Fruit fly (Drosophila melanogaster) whole organism, embryonic: Measurements from ENCODE around the gene CG15643.

Experiments used
- CG12236 ChIP-seq: fragments of 200-800 bp; sonication (Bioruptor generic); optimal IDR thresholded peaks from 2 replicates; lab custom pipeline; 2016; ENCODE audit warnings: missing biosample characterization, missing genetic modification characterization
- CG13424 ChIP-seq: fragments of 200-800 bp; sonication (Bioruptor generic); optimal IDR thresholded peaks from 2 replicates; lab custom pipeline; 2019; ENCODE audit warnings: missing biosample characterization, mild to moderate bottlenecking, missing genetic modification characterization, moderate library complexity
- CG13775 ChIP-seq: fragments of 200-800 bp; sonication (Bioruptor generic); optimal IDR thresholded peaks from 3 replicates; lab custom pipeline; 2017; ENCODE audit warnings: missing biosample characterization, mild to moderate bottlenecking, missing genetic modification characterization
- CG14667 ChIP-seq: fragments of 200-800 bp; sonication (Bioruptor generic); IDR thresholded peaks from 2 replicates; pipeline ENCODE4 v1.3.6; 2022; ENCODE audit warnings: missing biosample characterization, missing genetic modification characterization
- CG15011 ChIP-seq: fragments of 200-800 bp; sonication (Bioruptor generic); optimal IDR thresholded peaks from 3 replicates; lab custom pipeline; 2018; ENCODE audit warnings: missing biosample characterization, mild to moderate bottlenecking, missing genetic modification characterization
- CG1603 ChIP-seq: fragments of 200-800 bp; sonication (Bioruptor generic); optimal IDR thresholded peaks from 2 replicates; lab custom pipeline; 2019; ENCODE audit warnings: missing biosample characterization, mild to moderate bottlenecking, missing genetic modification characterization, moderate library complexity
- CG16815 ChIP-seq: fragments of 200-800 bp; sonication (Bioruptor generic); optimal IDR thresholded peaks from 3 replicates; lab custom pipeline; 2017; ENCODE audit warnings: missing biosample characterization, mild to moderate bottlenecking, missing genetic modification characterization
- CG17568 ChIP-seq: fragments of 200-800 bp; sonication (Bioruptor generic); optimal IDR thresholded peaks from 2 replicates; lab custom pipeline; 2018; ENCODE audit warnings: missing biosample characterization, mild to moderate bottlenecking, missing genetic modification characterization, moderate library complexity
- CG17802 ChIP-seq: fragments of 200-800 bp; sonication (Bioruptor generic); optimal IDR thresholded peaks from 2 replicates; lab custom pipeline; 2018; ENCODE audit warnings: missing biosample characterization, mild to moderate bottlenecking, missing genetic modification characterization, moderate library complexity
- CG18262 ChIP-seq: fragments of 200-800 bp; optimal IDR thresholded peaks from 3 replicates; lab custom pipeline; 2019; ENCODE audit warnings: missing biosample characterization, mild to moderate bottlenecking, missing genetic modification characterization, moderate library complexity
- CG18619 ChIP-seq: fragments of 200-800 bp; sonication (Bioruptor generic); optimal IDR thresholded peaks from 3 replicates; lab custom pipeline; 2017; ENCODE audit warnings: missing biosample characterization, mild to moderate bottlenecking, missing genetic modification characterization
- CG31224 ChIP-seq: fragments of 200-800 bp; sonication (Bioruptor generic); IDR thresholded peaks from 2 replicates; pipeline ENCODE4 v1.3.6; 2022; ENCODE audit warnings: missing biosample characterization, missing genetic modification characterization
- CG31365 ChIP-seq: fragments of 200-800 bp; sonication (Bioruptor generic); optimal IDR thresholded peaks from 2 replicates; lab custom pipeline; 2018; ENCODE audit warnings: missing biosample characterization, mild to moderate bottlenecking, missing genetic modification characterization
- CG34422 ChIP-seq: fragments of 200-800 bp; sonication (Bioruptor generic); IDR thresholded peaks from 3 replicates; pipeline ENCODE4 v1.3.6; 2022; ENCODE audit warnings: missing biosample characterization, missing genetic modification characterization
- CG43689 ChIP-seq: fragments of 200-800 bp; sonication (Bioruptor generic); IDR thresholded peaks from 2 replicates; pipeline ENCODE4 v1.3.6; 2022; ENCODE audit warnings: missing biosample characterization, missing genetic modification characterization
- CG8765 ChIP-seq: fragments of 200-800 bp; sonication (Bioruptor generic); IDR thresholded peaks from 2 replicates; pipeline ENCODE4 v1.3.6; 2022; ENCODE audit warnings: missing biosample characterization, missing genetic modification characterization
- CTCF ChIP-seq: fragments of 200-800 bp; sonication (Bioruptor generic); optimal IDR thresholded peaks from 2 replicates; lab custom pipeline; 2017; ENCODE audit warnings: missing biosample characterization, mild to moderate bottlenecking, missing genetic modification characterization, moderate library complexity
- D19B ChIP-seq: fragments of 200-800 bp; sonication (Bioruptor generic); optimal IDR thresholded peaks from 2 replicates; lab custom pipeline; 2017; ENCODE audit warnings: missing biosample characterization, mild to moderate bottlenecking, missing genetic modification characterization
- E2f1 ChIP-seq: fragments of 200-800 bp; sonication (Bioruptor generic); IDR thresholded peaks from 2 replicates; pipeline ENCODE4 v1.3.6; 2022; ENCODE audit warnings: missing biosample characterization, missing genetic modification characterization
- ERR ChIP-seq: fragments of 200-800 bp; sonication (Bioruptor generic); optimal IDR thresholded peaks from 2 replicates; lab custom pipeline; 2016; ENCODE audit warnings: missing biosample characterization, missing genetic modification characterization
- Gug ChIP-seq: fragments of 200-800 bp; sonication (Bioruptor generic); IDR thresholded peaks from 4 replicates; pipeline ENCODE4 v1.3.6; 2022; ENCODE audit warnings: missing biosample characterization, missing genetic modification characterization
- Hr78 ChIP-seq, 2 experiments: fragments of 200-800 bp in 1 of 2; fragments of >200 bp in 1 of 2; sonication (Bioruptor generic) in 1 of 2; optimal IDR thresholded peaks; 2 replicates each; lab custom pipeline; 2017 to 2019; ENCODE audit warnings: missing biosample characterization in 2 of 2, missing genetic modification characterization in 2 of 2, mild to moderate bottlenecking in 1 of 2, moderate library complexity in 1 of 2
- MTF-1 ChIP-seq: fragments of 200-800 bp; sonication (Bioruptor generic); optimal IDR thresholded peaks from 2 replicates; lab custom pipeline; 2018; ENCODE audit warnings: missing biosample characterization, mild to moderate bottlenecking, missing genetic modification characterization, borderline replicate concordance
- NC2β ChIP-seq: fragments of 200-800 bp; sonication (Bioruptor generic); optimal IDR thresholded peaks from 2 replicates; lab custom pipeline; 2016; ENCODE audit warnings: missing biosample characterization, missing genetic modification characterization
- Ssrp ChIP-seq: fragments of 200-800 bp; sonication (Bioruptor generic); optimal IDR thresholded peaks from 2 replicates; lab custom pipeline; 2018; ENCODE audit warnings: missing biosample characterization, mild to moderate bottlenecking, missing genetic modification characterization, moderate library complexity
- az2 ChIP-seq: fragments of 200-800 bp; sonication (Bioruptor generic); optimal IDR thresholded peaks from 3 replicates; lab custom pipeline; 2016; ENCODE audit warnings: missing biosample characterization, missing genetic modification characterization
- bcd ChIP-seq: fragments of 200-800 bp; sonication (Bioruptor generic); optimal IDR thresholded peaks from 2 replicates; lab custom pipeline; 2017; ENCODE audit warnings: missing biosample characterization, mild to moderate bottlenecking, missing genetic modification characterization
- bsh ChIP-seq, 2 experiments: fragments of 200-800 bp; sonication (Bioruptor generic); optimal IDR thresholded peaks; 2 replicates each; lab custom pipeline; 2017 to 2018; ENCODE audit warnings: mild to moderate bottlenecking in 2 of 2, missing biosample characterization in 2 of 2, missing genetic modification characterization in 2 of 2, moderate library complexity in 1 of 2
- cad ChIP-seq: fragments of >200 bp; optimal IDR thresholded peaks from 2 replicates; lab custom pipeline; 2017; ENCODE audit warnings: missing biosample characterization, missing genetic modification characterization
- cas ChIP-seq: fragments of 200-800 bp; sonication (Bioruptor generic); IDR thresholded peaks from 2 replicates; pipeline ENCODE4 v1.3.6; 2022; ENCODE audit warnings: missing biosample characterization, missing genetic modification characterization
- cg ChIP-seq: fragments of 200-800 bp; sonication (Bioruptor generic); optimal IDR thresholded peaks from 3 replicates; lab custom pipeline; 2019; ENCODE audit warnings: missing biosample characterization, mild to moderate bottlenecking, missing genetic modification characterization, moderate library complexity
- chinmo ChIP-seq: fragments of 200-800 bp; sonication (Bioruptor generic); IDR thresholded peaks from 4 replicates; pipeline ENCODE4 v1.3.6; 2022; ENCODE audit warnings: missing biosample characterization, missing genetic modification characterization; ENCODE audit not compliant: partially characterized antibody
- dmrt11E ChIP-seq: fragments of 200-800 bp; sonication (Bioruptor generic); optimal IDR thresholded peaks from 3 replicates; lab custom pipeline; 2018; ENCODE audit warnings: missing biosample characterization, mild to moderate bottlenecking, missing genetic modification characterization, moderate library complexity
- eve ChIP-seq, 2 experiments: fragments of >200 bp; optimal IDR thresholded peaks; 2 replicates each; lab custom pipeline; 2017; ENCODE audit warnings: missing biosample characterization in 2 of 2, missing genetic modification characterization in 2 of 2
- fru ChIP-seq: fragments of >200 bp; optimal IDR thresholded peaks from 2 replicates; lab custom pipeline; 2017
- gce ChIP-seq: fragments of 200-800 bp; sonication (Bioruptor generic); IDR thresholded peaks from 3 replicates; pipeline ENCODE4 v1.3.6; 2022; ENCODE audit warnings: missing biosample characterization, missing genetic modification characterization
- grn ChIP-seq: fragments of 200-800 bp; sonication (Bioruptor generic); optimal IDR thresholded peaks from 3 replicates; lab custom pipeline; 2017; ENCODE audit warnings: missing biosample characterization, missing genetic modification characterization
- hbn ChIP-seq: fragments of 200-800 bp; sonication (Bioruptor generic); IDR thresholded peaks from 2 replicates; pipeline ENCODE4 v1.3.6; 2022; ENCODE audit warnings: missing biosample characterization, missing genetic modification characterization; ENCODE audit not compliant: partially characterized antibody
- jigr1 ChIP-seq: fragments of 200-800 bp; sonication (Bioruptor generic); IDR thresholded peaks from 3 replicates; pipeline ENCODE4 v1.3.6; 2022; ENCODE audit warnings: missing biosample characterization, missing genetic modification characterization
- lilli ChIP-seq: fragments of 200-800 bp; sonication (Bioruptor generic); optimal IDR thresholded peaks from 3 replicates; lab custom pipeline; 2016; ENCODE audit warnings: missing biosample characterization, missing genetic modification characterization
- nmo ChIP-seq: fragments of 200-800 bp; sonication (Bioruptor generic); optimal IDR thresholded peaks from 2 replicates; lab custom pipeline; 2018; ENCODE audit warnings: missing biosample characterization, mild to moderate bottlenecking, missing genetic modification characterization, moderate library complexity
- odd ChIP-seq: fragments of 200-800 bp; sonication (Bioruptor generic); optimal IDR thresholded peaks from 2 replicates; lab custom pipeline; 2017; ENCODE audit warnings: missing biosample characterization, mild to moderate bottlenecking, missing genetic modification characterization
- pfk ChIP-seq: fragments of 200-800 bp; sonication (Bioruptor generic); optimal IDR thresholded peaks from 2 replicates; lab custom pipeline; 2018; ENCODE audit warnings: missing biosample characterization, mild to moderate bottlenecking, missing genetic modification characterization, moderate library complexity
- pros ChIP-seq: fragments of 200-800 bp; sonication (Bioruptor generic); optimal IDR thresholded peaks from 3 replicates; lab custom pipeline; 2019; ENCODE audit warnings: missing biosample characterization, mild to moderate bottlenecking, missing genetic modification characterization, moderate library complexity
- pzg ChIP-seq: fragments of 200-800 bp; sonication (Bioruptor generic); optimal IDR thresholded peaks from 3 replicates; lab custom pipeline; 2018; ENCODE audit warnings: missing biosample characterization, mild to moderate bottlenecking, missing genetic modification characterization, moderate library complexity
- rib ChIP-seq: fragments of 200-800 bp; sonication (Bioruptor generic); IDR thresholded peaks from 2 replicates; pipeline ENCODE4 v1.3.6; 2022; ENCODE audit warnings: missing biosample characterization, missing genetic modification characterization
- ro ChIP-seq: fragments of 200-800 bp; sonication (Bioruptor generic); IDR thresholded peaks from 2 replicates; pipeline ENCODE4 v1.3.6; 2022; ENCODE audit warnings: missing biosample characterization, missing genetic modification characterization
- trem ChIP-seq: fragments of 200-800 bp; optimal IDR thresholded peaks from 3 replicates; lab custom pipeline; 2019; ENCODE audit warnings: missing biosample characterization, mild to moderate bottlenecking, missing genetic modification characterization, moderate library complexity
- trh ChIP-seq: fragments of 200-800 bp; sonication (Bioruptor generic); optimal IDR thresholded peaks from 2 replicates; lab custom pipeline; 2016; ENCODE audit warnings: missing biosample characterization, missing genetic modification characterization
- wek ChIP-seq: fragments of 200-800 bp; sonication (Bioruptor generic); optimal IDR thresholded peaks from 3 replicates; lab custom pipeline; 2018; ENCODE audit warnings: missing biosample characterization, mild to moderate bottlenecking, missing genetic modification characterization, moderate library complexity
- zf30C ChIP-seq: fragments of 200-800 bp; sonication (Bioruptor generic); optimal IDR thresholded peaks from 3 replicates; lab custom pipeline; 2018; ENCODE audit warnings: missing biosample characterization, mild to moderate bottlenecking, missing genetic modification characterization

The CG15643 gene

DNA sequence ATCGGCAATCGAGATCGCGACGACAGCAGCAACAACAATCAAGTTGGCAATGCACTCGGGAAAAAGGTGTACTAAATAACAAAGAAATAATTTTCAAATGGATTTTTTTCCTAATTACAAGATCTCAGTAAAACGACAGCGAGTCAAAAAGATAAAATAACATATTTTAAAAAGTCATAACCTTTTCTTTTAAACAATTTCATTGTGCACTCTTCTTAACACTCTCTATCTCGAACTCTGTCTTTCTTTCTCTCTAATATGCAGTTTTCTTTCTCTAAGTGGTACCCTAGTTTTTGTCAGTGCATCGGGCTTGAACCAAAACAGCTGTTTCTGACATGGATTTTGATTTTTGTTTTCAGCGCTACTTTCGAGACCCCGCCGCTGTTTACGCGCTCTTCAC is 22.9 kb downstream of the CG15643 start (continued):
- TF ChIP-seq pfk (GFP tag; lab: Kevin White, UChicago) (no peak), cg (GFP tag; lab: Kevin White, UChicago) (no peak), CG34422 (GFP tag; lab: Robert Waterston, UW) (peak; percentile 72), hbn (GFP tag; lab: Robert Waterston, UW) (no peak), ERR (GFP tag; lab: Kevin White, UChicago) (peak; percentile 6), rib (GFP tag; lab: Robert Waterston, UW) (no peak), CG31224 (peak; percentile 74), lilli (GFP tag; lab: Kevin White, UChicago) (peak; percentile 77), CG8765 (GFP tag; lab: Robert Waterston, UW) (no peak), CG13775 (GFP tag; lab: Kevin White, UChicago) (peak; percentile 69), trh (GFP tag; lab: Kevin White, UChicago) (peak; percentile 2), jigr1 (GFP tag; lab: Robert Waterston, UW) (peak; percentile 44; the same call in 1 of the 3 replicates), cas (GFP tag; lab: Robert Waterston, UW) (peak; percentile 42; the same call in 1 of the 2 replicates), dmrt11E (peak; percentile 6), trem (tag; lab: Kevin White, UChicago) (peak; percentile 34), CG43689 (GFP tag; lab: Robert Waterston, UW) (peak; percentile 39; the same call in 1 of the 2 replicates), grn (GFP tag; lab: Kevin White, UChicago) (no peak), gce (GFP tag; lab: Robert Waterston, UW) (peak; percentile 48; the same call in 1 of the 3 replicates), E2f1 (GFP tag; lab: Robert Waterston, UW) (peak; percentile 73), bcd (GFP tag; lab: Kevin White, UChicago) (peak; percentile 78), CG12236 (GFP tag; lab: Kevin White, UChicago) (peak; percentile 36), MTF-1 (GFP tag; lab: Kevin White, UChicago) (no peak), CG18619 (GFP tag; lab: Kevin White, UChicago) (peak; percentile 74), Ssrp (peak; percentile 78), odd (GFP tag; lab: Kevin White, UChicago) (peak; percentile 63), pzg (GFP tag; lab: Kevin White, UChicago) (no peak), CG17568 (peak; percentile 64), CG18262 (tag; lab: Kevin White, UChicago) (peak; percentile 74), NC2β (GFP tag; lab: Kevin White, UChicago) (peak; percentile 56), Gug (peak; percentile 55; the same call in 3 of the 4 replicates), cad (GFP tag; lab: Kevin White, UChicago) (no peak), wek (GFP tag; lab: Kevin White, UChicago) (peak; percentile 20), zf30C (peak; percentile 18), nmo (peak; percentile 87), eve (GFP tag; optimal IDR thresholded peaks at IDR 0.05; lab: Kevin White, UChicago) (peak in 1 of 2 experiments; percentile 81), ro (GFP tag; lab: Robert Waterston, UW) (no peak), chinmo (GFP tag; lab: Robert Waterston, UW) (no peak), CG31365 (tag; lab: Kevin White, UChicago) (no peak), CG14667 (GFP tag; lab: Robert Waterston, UW) (peak; percentile 71), pros (no peak), az2 (GFP tag; lab: Kevin White, UChicago) (peak; percentile 57), Hr78 (GFP tag; optimal IDR thresholded peaks at IDR 0.05; lab: Kevin White, UChicago) (peak in 1 of 2 experiments; percentile 23), D19B (GFP tag; lab: Kevin White, UChicago) (peak; percentile 53), CG13424 (tag; lab: Kevin White, UChicago) (peak; percentile 88), CG16815 (peak; percentile 24), CG15011 (peak; percentile 57), CTCF (GFP tag; lab: Kevin White, UChicago) (no peak), CG17802 (tag; lab: Kevin White, UChicago) (no peak), CG1603 (tag; lab: Kevin White, UChicago) (peak; percentile 20), bsh (GFP tag; optimal IDR thresholded peaks at IDR 0.05; lab: Kevin White, UChicago) (peak in 1 of 2 experiments; percentile 63), fru (no peak)
